Fruit fly (Drosophila melanogaster) whole organism, embryonic: ENCODE data around the gene CCAP.
A peak's percentile ranks its signal among the peaks of the same experiment; 100 is the strongest.

Source experiments
- BEAF-32 ChIP-seq: fragments of 200-800 bp; sonication (Bioruptor generic); optimal IDR thresholded peaks from 3 replicates; lab custom pipeline; 2017; ENCODE audit warnings: missing biosample characterization, missing genetic modification characterization, mild to moderate bottlenecking, moderate library complexity, missing genetic modification reagents
- CG1024 ChIP-seq: fragments of 200-800 bp; sonication (Bioruptor generic); IDR thresholded peaks from 2 replicates; pipeline ENCODE4 v1.3.6; 2022; ENCODE audit warnings: missing biosample characterization, missing genetic modification characterization
- CG11456 ChIP-seq: fragments of 200-800 bp; sonication (Bioruptor generic); IDR thresholded peaks from 3 replicates; pipeline ENCODE4 v1.3.6; 2022; ENCODE audit warnings: missing biosample characterization, missing genetic modification characterization
- CG11723 ChIP-seq: fragments of 200-800 bp; sonication (Bioruptor generic); optimal IDR thresholded peaks from 2 replicates; lab custom pipeline; 2017; ENCODE audit warnings: missing biosample characterization, mild to moderate bottlenecking, missing genetic modification characterization
- CG1233 ChIP-seq: fragments of 200-800 bp; sonication (Bioruptor generic); optimal IDR thresholded peaks from 4 replicates; lab custom pipeline; 2018; ENCODE audit warnings: missing biosample characterization, mild to moderate bottlenecking, missing genetic modification characterization
- CG13624 ChIP-seq: fragments of 200-800 bp; sonication (Bioruptor generic); optimal IDR thresholded peaks from 2 replicates; lab custom pipeline; 2016; ENCODE audit warnings: missing biosample characterization, missing genetic modification characterization
- CG13894 ChIP-seq: fragments of 200-800 bp; sonication (Bioruptor generic); optimal IDR thresholded peaks from 3 replicates; lab custom pipeline; 2018; ENCODE audit warnings: missing biosample characterization, mild to moderate bottlenecking, missing genetic modification characterization, moderate library complexity
- CG14710 ChIP-seq: fragments of 200-800 bp; sonication (Bioruptor generic); optimal IDR thresholded peaks from 3 replicates; lab custom pipeline; 2019; ENCODE audit warnings: missing biosample characterization, mild to moderate bottlenecking, missing genetic modification characterization, moderate library complexity
- CG1603 ChIP-seq: fragments of 200-800 bp; sonication (Bioruptor generic); optimal IDR thresholded peaks from 2 replicates; lab custom pipeline; 2019; ENCODE audit warnings: missing biosample characterization, mild to moderate bottlenecking, missing genetic modification characterization, moderate library complexity
- CG16779 ChIP-seq: fragments of 200-800 bp; sonication (Bioruptor generic); IDR thresholded peaks from 2 replicates; pipeline ENCODE4 v1.3.6; 2022; ENCODE audit warnings: missing biosample characterization, missing genetic modification characterization
- CG16813 ChIP-seq: fragments of 200-800 bp; sonication (Bioruptor generic); IDR thresholded peaks from 3 replicates; pipeline ENCODE4 v1.3.6; 2022; ENCODE audit warnings: missing biosample characterization, missing genetic modification characterization; ENCODE audit not compliant: partially characterized antibody
- CG17186 ChIP-seq: fragments of 200-800 bp; sonication (Bioruptor generic); optimal IDR thresholded peaks from 3 replicates; lab custom pipeline; 2017; ENCODE audit warnings: missing biosample characterization, missing genetic modification reagents, missing genetic modification characterization
- CG17612 ChIP-seq: fragments of 200-800 bp; sonication (Bioruptor generic); IDR thresholded peaks from 2 replicates; pipeline ENCODE4 v1.3.6; 2022; ENCODE audit warnings: missing biosample characterization, missing genetic modification characterization
- CG30020 ChIP-seq: fragments of 200-800 bp; optimal IDR thresholded peaks from 2 replicates; lab custom pipeline; 2019; ENCODE audit warnings: missing biosample characterization, mild to moderate bottlenecking, missing genetic modification characterization, moderate library complexity
- CG34224 ChIP-seq: fragments of 200-800 bp; sonication (Bioruptor generic); IDR thresholded peaks from 3 replicates; pipeline ENCODE4 v1.3.6; 2022; ENCODE audit warnings: missing biosample characterization, missing genetic modification characterization; ENCODE audit not compliant: partially characterized antibody
- CG3847 ChIP-seq: fragments of 200-800 bp; sonication (Bioruptor generic); IDR thresholded peaks from 2 replicates; pipeline ENCODE4 v1.3.6; 2022; ENCODE audit warnings: missing biosample characterization, missing genetic modification characterization
- CG42726 ChIP-seq: fragments of 200-800 bp; sonication (Bioruptor generic); IDR thresholded peaks from 2 replicates; pipeline ENCODE4 v1.3.6; 2022; ENCODE audit warnings: missing biosample characterization, missing genetic modification characterization; ENCODE audit not compliant: partially characterized antibody
- CG43689 ChIP-seq: fragments of 200-800 bp; sonication (Bioruptor generic); IDR thresholded peaks from 2 replicates; pipeline ENCODE4 v1.3.6; 2022; ENCODE audit warnings: missing biosample characterization, missing genetic modification characterization
- CG4617 ChIP-seq: fragments of 200-800 bp; sonication (Bioruptor generic); optimal IDR thresholded peaks from 3 replicates; lab custom pipeline; 2016; ENCODE audit warnings: missing biosample characterization, missing genetic modification characterization, borderline replicate concordance
- CG6683 ChIP-seq: fragments of 200-800 bp; sonication (Bioruptor generic); optimal IDR thresholded peaks from 2 replicates; lab custom pipeline; 2017; ENCODE audit warnings: missing biosample characterization, mild to moderate bottlenecking, missing genetic modification characterization, missing genetic modification reagents
- CG7271 ChIP-seq: fragments of 200-800 bp; sonication (Bioruptor generic); optimal IDR thresholded peaks from 2 replicates; lab custom pipeline; 2018; ENCODE audit warnings: missing biosample characterization, mild to moderate bottlenecking, missing genetic modification characterization, moderate library complexity
- CG7357 ChIP-seq: fragments of 200-800 bp; sonication (Bioruptor generic); IDR thresholded peaks from 3 replicates; pipeline ENCODE4 v1.3.6; 2022; ENCODE audit warnings: missing biosample characterization, missing genetic modification characterization
- CG7839 ChIP-seq: fragments of 200-800 bp; sonication (Bioruptor generic); optimal IDR thresholded peaks from 3 replicates; lab custom pipeline; 2018; ENCODE audit warnings: missing biosample characterization, mild to moderate bottlenecking, missing genetic modification characterization, moderate library complexity
- CG8359 ChIP-seq: fragments of 200-800 bp; sonication (Bioruptor generic); optimal IDR thresholded peaks from 2 replicates; lab custom pipeline; 2017; ENCODE audit warnings: missing biosample characterization, mild to moderate bottlenecking, missing genetic modification characterization, borderline replicate concordance
- CG8478 ChIP-seq: fragments of >200 bp; optimal IDR thresholded peaks from 2 replicates; lab custom pipeline; 2018
- CG9797 ChIP-seq: fragments of 200-800 bp; sonication (Bioruptor generic); optimal IDR thresholded peaks from 3 replicates; lab custom pipeline; 2018; ENCODE audit warnings: missing biosample characterization, mild to moderate bottlenecking, missing genetic modification characterization
- CTCF ChIP-seq: fragments of 200-800 bp; sonication (Bioruptor generic); optimal IDR thresholded peaks from 2 replicates; lab custom pipeline; 2017; ENCODE audit warnings: missing biosample characterization, mild to moderate bottlenecking, missing genetic modification characterization, moderate library complexity
- Dbx ChIP-seq: fragments of 200-800 bp; sonication (Bioruptor generic); IDR thresholded peaks from 3 replicates; pipeline ENCODE4 v1.3.6; 2022; ENCODE audit warnings: missing biosample characterization, missing genetic modification characterization
- Dll ChIP-seq: fragments of 200-800 bp; sonication (Bioruptor generic); IDR thresholded peaks from 4 replicates; pipeline ENCODE4 v1.3.6; 2022; ENCODE audit warnings: missing biosample characterization, missing genetic modification characterization; ENCODE audit not compliant: partially characterized antibody
- Dp ChIP-seq: fragments of 200-800 bp; sonication (Bioruptor generic); optimal IDR thresholded peaks from 2 replicates; lab custom pipeline; 2018; ENCODE audit warnings: missing biosample characterization, mild to moderate bottlenecking, missing genetic modification characterization, moderate library complexity
- E2f2 ChIP-seq: fragments of 200-800 bp; sonication (Bioruptor generic); IDR thresholded peaks from 2 replicates; pipeline ENCODE4 v1.3.6; 2022; ENCODE audit warnings: missing biosample characterization, missing genetic modification characterization
- Ets65A ChIP-seq: fragments of 200-800 bp; sonication (Bioruptor generic); peaks from one replicate; lab custom pipeline; 2016; ENCODE audit warnings: missing biosample characterization, missing genetic modification characterization
- Ets97D ChIP-seq: fragments of 200-800 bp; sonication (Bioruptor generic); optimal IDR thresholded peaks from 3 replicates; lab custom pipeline; 2016; ENCODE audit warnings: missing biosample characterization, missing genetic modification characterization
- HmgZ ChIP-seq: fragments of 200-800 bp; sonication (Bioruptor generic); optimal IDR thresholded peaks from 2 replicates; lab custom pipeline; 2018; ENCODE audit warnings: missing biosample characterization, mild to moderate bottlenecking, missing genetic modification characterization
- Hr39 ChIP-seq: fragments of >200 bp; optimal IDR thresholded peaks from 2 replicates; lab custom pipeline; 2017
- Hr51 ChIP-seq, 2 experiments: fragments of 200-800 bp; sonication (Bioruptor generic); optimal IDR thresholded peaks; 2 replicates in 1 of 2; 3 replicates in 1 of 2; lab custom pipeline; 2016 to 2018; ENCODE audit warnings: missing biosample characterization in 2 of 2, missing genetic modification characterization in 2 of 2, mild to moderate bottlenecking in 1 of 2, moderate library complexity in 1 of 2
- Neu2 ChIP-seq: fragments of 200-800 bp; sonication (Bioruptor generic); optimal IDR thresholded peaks from 3 replicates; lab custom pipeline; 2016; ENCODE audit warnings: missing biosample characterization, missing genetic modification characterization, borderline replicate concordance
- Poxn ChIP-seq: fragments of 200-800 bp; sonication (Bioruptor generic); IDR thresholded peaks from 2 replicates; pipeline ENCODE4 v1.3.6; 2022; ENCODE audit warnings: missing biosample characterization, missing genetic modification characterization
- Scr ChIP-seq: fragments of 200-800 bp; sonication (Bioruptor generic); IDR thresholded peaks from 2 replicates; pipeline ENCODE4 v1.3.6; 2022; ENCODE audit warnings: missing biosample characterization, missing genetic modification characterization; ENCODE audit not compliant: partially characterized antibody
- Vsx1 ChIP-seq: fragments of 200-800 bp; sonication (Bioruptor generic); optimal IDR thresholded peaks from 2 replicates; lab custom pipeline; 2017; ENCODE audit warnings: missing biosample characterization, mild to moderate bottlenecking, missing genetic modification characterization, missing genetic modification reagents
- aop ChIP-seq: fragments of 200-800 bp; sonication (Bioruptor generic); IDR thresholded peaks from 2 replicates; pipeline ENCODE4 v1.3.6; 2022; ENCODE audit warnings: missing biosample characterization, missing genetic modification characterization
- emc ChIP-seq: fragments of 200-800 bp; sonication (Bioruptor generic); optimal IDR thresholded peaks from 2 replicates; lab custom pipeline; 2016; ENCODE audit warnings: missing biosample characterization, missing genetic modification characterization
- ftz-f1 ChIP-seq: fragments of 200-800 bp; sonication (Bioruptor generic); optimal IDR thresholded peaks from 2 replicates; lab custom pipeline; 2016; ENCODE audit warnings: missing biosample characterization, missing genetic modification characterization
- fu2 ChIP-seq: fragments of 200-800 bp; sonication (Bioruptor generic); optimal IDR thresholded peaks from 2 replicates; lab custom pipeline; 2016; ENCODE audit warnings: missing biosample characterization, missing genetic modification characterization
- gfzf ChIP-seq: fragments of 200-800 bp; sonication (Bioruptor generic); optimal IDR thresholded peaks from 2 replicates; lab custom pipeline; 2016; ENCODE audit warnings: missing biosample characterization, mild to moderate bottlenecking, missing genetic modification characterization, moderate library complexity
- luna ChIP-seq: fragments of 200-800 bp; sonication (Bioruptor generic); optimal IDR thresholded peaks from 2 replicates; lab custom pipeline; 2016; ENCODE audit warnings: missing biosample characterization, missing genetic modification characterization
- nmo ChIP-seq: fragments of 200-800 bp; sonication (Bioruptor generic); optimal IDR thresholded peaks from 2 replicates; lab custom pipeline; 2018; ENCODE audit warnings: missing biosample characterization, mild to moderate bottlenecking, missing genetic modification characterization, moderate library complexity
- onecut ChIP-seq: fragments of 200-800 bp; sonication (Bioruptor generic); IDR thresholded peaks from 2 replicates; pipeline ENCODE4 v1.3.6; 2022; ENCODE audit warnings: missing biosample characterization, missing genetic modification characterization
- pb ChIP-seq: fragments of 200-800 bp; sonication (Bioruptor generic); optimal IDR thresholded peaks from 3 replicates; lab custom pipeline; 2016; ENCODE audit warnings: missing biosample characterization, missing genetic modification characterization
- pzg ChIP-seq: fragments of 200-800 bp; sonication (Bioruptor generic); optimal IDR thresholded peaks from 3 replicates; lab custom pipeline; 2018; ENCODE audit warnings: missing biosample characterization, mild to moderate bottlenecking, missing genetic modification characterization, moderate library complexity
- ttk ChIP-seq: fragments of 200-800 bp; sonication (Bioruptor generic); IDR thresholded peaks from 2 replicates; pipeline ENCODE4 v2.1.2; 2022; ENCODE audit warnings: missing biosample characterization, missing genetic modification characterization
- zen2 ChIP-seq: fragments of 200-800 bp; sonication (Bioruptor generic); IDR thresholded peaks from 3 replicates; pipeline ENCODE4 v1.3.6; 2022; ENCODE audit warnings: missing biosample characterization, missing genetic modification characterization; ENCODE audit not compliant: partially characterized antibody

Gene CCAP

DNA sequence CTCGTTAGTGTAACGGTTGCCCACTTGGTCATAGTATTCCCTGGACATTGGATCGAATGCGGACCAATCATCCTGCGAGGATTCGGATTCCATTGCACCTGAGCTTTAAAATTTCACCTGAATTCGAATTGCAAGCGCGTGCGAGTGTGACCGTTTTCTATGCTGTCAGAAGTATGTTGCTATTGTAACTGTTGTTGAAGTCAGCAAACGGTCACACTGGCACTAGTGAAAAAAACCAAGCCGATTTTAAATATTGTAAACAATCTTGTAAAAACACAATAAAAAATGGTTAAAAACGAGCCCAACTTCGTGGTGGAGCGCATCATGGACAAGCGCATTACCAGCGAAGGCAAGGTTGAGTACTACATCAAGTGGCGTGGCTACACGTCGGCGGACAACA is 43.5 kb upstream of the CCAP start, which contains the start of the genes vret and HP1c (continued):
- TF ChIP-seq CG6683 (GFP tag; lab: Kevin White, UChicago) (no peak), CG16813 (GFP tag; lab: Robert Waterston, UW) (no peak), CG3847 (GFP tag; lab: Robert Waterston, UW) (peak; percentile 59), CG9797 (peak; percentile 85), ttk (GFP tag; lab: Robert Waterston, UW) (no peak), CG17612 (GFP tag; lab: Robert Waterston, UW) (no peak), BEAF-32 (peak; percentile 46), CG11456 (no peak), fu2 (GFP tag; lab: Kevin White, UChicago) (no peak), CG16779 (no peak), Neu2 (GFP tag; lab: Kevin White, UChicago) (no peak), Ets97D (GFP tag; lab: Kevin White, UChicago) (peak; percentile 34), CG1603 (peak; percentile 97), Ets65A (GFP tag; lab: Kevin White, UChicago) (peak; percentile 84), CG7357 (GFP tag; lab: Robert Waterston, UW) (no peak), nmo (GFP tag; lab: Kevin White, UChicago) (peak; percentile 7), gfzf (GFP tag; lab: Kevin White, UChicago) (peak; percentile 83), CG42726 (GFP tag; lab: Robert Waterston, UW) (no peak), Dp (GFP tag; lab: Kevin White, UChicago) (peak; percentile 85), aop (GFP tag; lab: Robert Waterston, UW) (no peak), Dbx (no peak), CG7271 (tag; lab: Kevin White, UChicago) (no peak), onecut (GFP tag; lab: Robert Waterston, UW) (no peak), CG4617 (GFP tag; lab: Kevin White, UChicago) (peak; percentile 69), CG30020 (peak; percentile 17), CG11723 (GFP tag; lab: Kevin White, UChicago) (no peak), CG7839 (no peak), Hr39 (lab: Kevin White, UChicago) (no peak), ftz-f1 (GFP tag; lab: Kevin White, UChicago) (no peak), CG17186 (peak; percentile 50), pb (GFP tag; lab: Kevin White, UChicago) (no peak), emc (GFP tag; lab: Kevin White, UChicago) (no peak), CTCF (GFP tag; lab: Kevin White, UChicago) (peak; percentile 42), Poxn (GFP tag; lab: Robert Waterston, UW) (no peak)
- TF ChIP-seq, all 482 proteins: peak for 46

DNA sequence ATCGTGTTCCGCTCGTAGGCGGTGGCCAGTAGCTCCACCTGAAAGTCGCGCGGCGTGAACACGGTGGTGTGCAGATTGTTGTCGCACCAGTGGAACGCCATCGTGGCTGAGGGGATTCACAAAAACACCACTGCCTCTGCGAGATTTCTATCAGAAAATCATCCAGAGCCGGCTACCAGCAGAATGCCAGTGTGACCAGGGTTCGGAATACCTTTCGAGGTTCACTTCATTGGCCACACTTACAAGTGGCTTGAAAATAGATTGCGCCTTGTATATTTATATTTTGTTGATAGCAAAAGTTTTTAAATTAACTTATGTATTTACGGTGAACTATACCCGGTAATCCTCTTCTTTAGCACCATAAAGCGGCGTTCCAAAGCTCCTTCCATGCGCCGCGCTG is 39.0 kb upstream of the CCAP start, which contains the start of the genes Dcr-1 and CG6985:
Dcr-1 (minus strand) TSS at position 162 of the 400 bp plus-strand sequence.
CG6985 (plus strand) TSS at position 221 of the 400 bp plus-strand sequence.
- no peak for TF ChIP-seq luna
- no peak for TF ChIP-seq CG1233 (GFP tag; lab: Kevin White, UChicago)
- TF ChIP-seq CG13624 = no peak
- no peak for TF ChIP-seq Hr51 (GFP tag; optimal IDR thresholded peaks at IDR 0.05; lab: Kevin White, UChicago)
- no peak for TF ChIP-seq CG8478
- peak; percentile 81 for TF ChIP-seq E2f2 (GFP tag; lab: Robert Waterston, UW)
- TF ChIP-seq pzg (GFP tag; lab: Kevin White, UChicago) = peak; percentile 42
- TF ChIP-seq CG13894 = no peak
- no peak for TF ChIP-seq CG30020
- 0 out of 3 replicates have a peak, but pooled peaks have one; percentile 20 for TF ChIP-seq zen2 (GFP tag; lab: Robert Waterston, UW)
- peak; percentile 33; the same call in 2 of the 3 replicates for TF ChIP-seq CG34224 (GFP tag; lab: Robert Waterston, UW)
- TF ChIP-seq Vsx1 = no peak
- TF ChIP-seq CG1024 (GFP tag; lab: Robert Waterston, UW) = no peak
- TF ChIP-seq CG8359 (GFP tag; lab: Kevin White, UChicago) = no peak
- no peak for TF ChIP-seq Hr39 (lab: Kevin White, UChicago)
- no peak for TF ChIP-seq CG43689
- 0 out of 4 replicates have a peak, but pooled peaks have one; percentile 23 for TF ChIP-seq Dll
- peak; percentile 11 for TF ChIP-seq HmgZ (tag; lab: Kevin White, UChicago)
- TF ChIP-seq Dp (GFP tag; lab: Kevin White, UChicago) = peak; percentile 64
- TF ChIP-seq Scr (GFP tag; lab: Robert Waterston, UW) = peak; percentile 32
- peak; percentile 50 for TF ChIP-seq CG14710 (tag; lab: Kevin White, UChicago)
